Worm (Caenorhabditis elegans) whole organism, early embryonic: ENCODE results near the gene amdh-1.

Source experiments
- B0310.2 ChIP-seq: sonication (generic microtip); optimal IDR thresholded peaks from 2 replicates; lab custom pipeline; 2016; ENCODE audit warnings: mild to moderate bottlenecking, missing genetic modification characterization, missing compliant biosample characterization
- F13C5.2 ChIP-seq: sonication (generic microtip); optimal IDR thresholded peaks from 2 replicates; lab custom pipeline; 2017; ENCODE audit warnings: mild to moderate bottlenecking, missing genetic modification characterization, inconsistent platforms, missing compliant biosample characterization
- aly-1 ChIP-seq: sonication (generic microtip); optimal IDR thresholded peaks from 2 replicates; lab custom pipeline; 2016; ENCODE audit warnings: missing genetic modification characterization, missing compliant biosample characterization
- ama-1 ChIP-seq: fragments of 150-350 bp; optimal IDR thresholded peaks from 2 replicates; lab custom pipeline; 2014
- ceh-13 ChIP-seq: fragments of 200-800 bp; sonication (Bioruptor generic); optimal IDR thresholded peaks from 2 replicates; lab custom pipeline; 2018; ENCODE audit warnings: mild to moderate bottlenecking, missing genetic modification characterization, missing compliant biosample characterization
- ceh-36 ChIP-seq: sonication (generic microtip); optimal IDR thresholded peaks from 2 replicates; lab custom pipeline; 2016; ENCODE audit warnings: missing genetic modification characterization, inconsistent platforms, missing compliant biosample characterization
- ets-7 ChIP-seq: sonication (generic microtip); optimal IDR thresholded peaks from 2 replicates; lab custom pipeline; 2016; ENCODE audit warnings: missing genotype, missing genetic modification characterization, missing compliant biosample characterization
- flt-1 ChIP-seq: fragments of 200-800 bp; sonication (Bioruptor generic); IDR thresholded peaks from 2 replicates; pipeline ENCODE4 v1.3.6; 2022; ENCODE audit warnings: missing genetic modification characterization, missing compliant biosample characterization
- hmbx-1 ChIP-seq: sonication (generic microtip); optimal IDR thresholded peaks from 2 replicates; lab custom pipeline; 2016; ENCODE audit warnings: mild to moderate bottlenecking, missing genetic modification characterization, missing compliant biosample characterization
- hmg-4 ChIP-seq: fragments of 200-800 bp; sonication (Bioruptor generic); optimal IDR thresholded peaks from 2 replicates; lab custom pipeline; 2018; ENCODE audit warnings: mild to moderate bottlenecking, missing genetic modification characterization, missing compliant biosample characterization
- hnd-1 ChIP-seq: sonication (generic microtip); optimal IDR thresholded peaks from 2 replicates; lab custom pipeline; 2016; ENCODE audit warnings: missing genetic modification characterization, missing compliant biosample characterization
- pes-1 ChIP-seq: fragments of 200-800 bp; sonication (Bioruptor generic); IDR thresholded peaks from 2 replicates; pipeline ENCODE4 v1.3.6; 2022; ENCODE audit warnings: missing genetic modification reagents, missing genetic modification characterization, missing compliant biosample characterization
- scrt-1 ChIP-seq: fragments of 200-800 bp; sonication (Bioruptor generic); IDR thresholded peaks from 2 replicates; pipeline ENCODE4 v1.3.6; 2022; ENCODE audit warnings: missing genetic modification characterization, missing compliant biosample characterization
- sea-1 ChIP-seq: fragments of 200-800 bp; sonication (Bioruptor generic); conservative IDR thresholded peaks from 2 replicates; pipeline ENCODE4 v1.3.6; 2022; ENCODE audit warnings: missing genetic modification characterization, missing compliant biosample characterization
- tbx-11 ChIP-seq: fragments of 200-800 bp; sonication (Bioruptor generic); IDR thresholded peaks from 2 replicates; pipeline ENCODE4 v1.3.6; 2022; ENCODE audit warnings: missing genetic modification characterization, missing compliant biosample characterization
- tbx-37 ChIP-seq: fragments of 200-800 bp; sonication (Bioruptor generic); conservative IDR thresholded peaks from 2 replicates; pipeline ENCODE4 v1.3.6; 2022; ENCODE audit warnings: missing genetic modification reagents, missing genetic modification characterization, missing compliant biosample characterization
- tra-4 ChIP-seq: sonication (generic microtip); optimal IDR thresholded peaks from 2 replicates; lab custom pipeline; 2017; ENCODE audit warnings: missing genetic modification characterization, missing compliant biosample characterization

Gene amdh-1

DNA sequence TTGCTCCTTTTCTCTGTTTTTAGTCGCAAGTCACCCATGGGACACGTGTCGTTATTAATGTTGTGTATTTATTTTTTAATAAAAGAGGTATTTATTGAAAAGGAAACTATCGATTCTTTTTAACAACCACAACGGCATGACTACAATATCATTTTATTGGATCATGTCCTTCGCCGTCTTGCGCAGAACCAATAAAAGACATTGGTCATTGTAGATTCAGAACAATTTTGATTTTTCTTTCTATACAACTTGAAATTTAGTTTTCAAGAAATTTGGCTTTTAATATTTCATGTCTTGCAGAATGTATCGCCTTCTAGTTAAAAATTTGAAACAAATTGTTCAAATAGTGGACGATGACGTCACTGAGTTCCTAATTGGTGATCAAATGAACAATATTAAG, at the start of gene amdh-1:
TSS of gene amdh-1 (plus strand) at position 301 of the 400 bp plus-strand sequence.
- TF ChIP-seq B0310.2 (tag; lab: Kevin White, UChicago) (no peak), sea-1 (GFP tag; lab: Robert Waterston, UW) (no peak), tbx-11 (GFP tag; lab: Robert Waterston, UW) (no peak), F13C5.2 (no peak), hmbx-1 (tag; lab: Kevin White, UChicago) (no peak), tbx-37 (GFP tag; lab: Robert Waterston, UW) (no peak), ets-7 (tag; lab: Kevin White, UChicago) (no peak), aly-1 (tag; lab: Kevin White, UChicago) (no peak), pes-1 (GFP tag; lab: Robert Waterston, UW) (no peak), ceh-13 (no peak), ceh-36 (tag; lab: Kevin White, UChicago) (no peak), hmg-4 (GFP tag; lab: Kevin White, UChicago) (no peak), hnd-1 (tag; lab: Kevin White, UChicago) (no peak), tra-4 (tag; lab: Kevin White, UChicago) (no peak), ama-1 (no peak)

DNA sequence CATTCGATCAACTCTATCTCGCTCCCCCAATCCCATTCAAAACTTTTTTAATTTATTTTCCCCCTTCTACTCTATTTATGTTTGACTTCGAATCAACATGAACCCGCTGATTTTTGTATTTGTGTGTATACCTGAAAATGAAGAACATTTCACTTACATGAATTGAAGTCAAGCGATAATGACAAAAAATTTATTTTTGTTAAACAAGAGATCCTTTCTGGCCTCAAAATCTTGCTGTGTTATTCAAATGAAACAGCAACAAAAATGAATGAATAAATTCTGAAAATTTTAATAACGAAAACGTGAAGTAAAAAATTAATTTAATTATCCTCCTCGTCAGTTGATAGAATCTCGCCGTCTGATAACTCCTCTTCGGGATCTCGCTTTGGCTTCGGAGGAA, 49.2 kb upstream of the amdh-1 start:
- no peak for TF ChIP-seq ama-1
- TF ChIP-seq F13C5.2: no peak
- no peak for TF ChIP-seq hnd-1 (tag; lab: Kevin White, UChicago)
- no peak for TF ChIP-seq ceh-13
- TF ChIP-seq hmbx-1 (tag; lab: Kevin White, UChicago): no peak
- no peak for TF ChIP-seq aly-1 (tag; lab: Kevin White, UChicago)
- TF ChIP-seq ets-7 (tag; lab: Kevin White, UChicago): no peak
- no peak for TF ChIP-seq tbx-11 (GFP tag; lab: Robert Waterston, UW)

DNA sequence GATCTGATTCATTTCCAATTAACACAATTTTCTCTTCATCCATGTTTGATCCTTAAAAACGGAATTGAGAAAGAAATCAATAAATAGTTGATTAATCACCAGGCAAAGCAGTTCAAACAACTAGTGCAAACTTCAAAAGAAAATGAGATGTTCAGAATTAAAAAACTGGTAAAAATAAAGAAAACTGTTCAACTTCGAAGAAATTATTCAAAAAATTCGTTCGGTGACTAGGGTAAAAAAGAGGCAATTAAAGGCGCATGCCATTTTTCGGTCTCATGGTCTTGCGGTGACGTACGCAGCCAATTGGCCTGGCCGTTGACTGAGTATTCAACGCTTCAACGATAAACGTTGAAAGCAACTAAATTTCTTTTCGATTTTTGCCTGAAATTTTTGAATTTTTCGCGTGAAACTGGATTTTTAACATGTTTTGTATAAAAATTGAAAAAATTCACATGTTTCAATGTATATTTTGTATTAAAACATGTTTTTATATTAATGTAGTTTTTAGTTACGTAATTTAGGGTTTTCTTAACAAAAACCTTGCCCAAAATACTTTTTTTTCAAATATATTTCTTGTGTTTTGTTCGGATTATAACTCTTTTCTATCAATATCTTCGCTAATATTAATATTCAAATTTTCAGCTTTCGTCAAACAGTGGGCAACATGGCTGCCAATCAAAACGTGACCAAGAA, 45.3 kb upstream of the amdh-1 start, which contains the start of the genes sna-3 and rps-3:
TSS of gene sna-3 (minus strand) at position 51 of the 693 bp plus-strand sequence.
TSS of gene rps-3 (plus strand) at position 643 of the 693 bp plus-strand sequence.
- TF ChIP-seq flt-1: no peak
- no peak for TF ChIP-seq pes-1 (GFP tag; lab: Robert Waterston, UW)
- no peak for TF ChIP-seq ceh-13
- peak; percentile 10 for TF ChIP-seq F13C5.2
- no peak for TF ChIP-seq hmbx-1 (tag; lab: Kevin White, UChicago)
- no peak for TF ChIP-seq ceh-36 (tag; lab: Kevin White, UChicago)
- TF ChIP-seq tra-4 (tag; lab: Kevin White, UChicago): no peak

DNA sequence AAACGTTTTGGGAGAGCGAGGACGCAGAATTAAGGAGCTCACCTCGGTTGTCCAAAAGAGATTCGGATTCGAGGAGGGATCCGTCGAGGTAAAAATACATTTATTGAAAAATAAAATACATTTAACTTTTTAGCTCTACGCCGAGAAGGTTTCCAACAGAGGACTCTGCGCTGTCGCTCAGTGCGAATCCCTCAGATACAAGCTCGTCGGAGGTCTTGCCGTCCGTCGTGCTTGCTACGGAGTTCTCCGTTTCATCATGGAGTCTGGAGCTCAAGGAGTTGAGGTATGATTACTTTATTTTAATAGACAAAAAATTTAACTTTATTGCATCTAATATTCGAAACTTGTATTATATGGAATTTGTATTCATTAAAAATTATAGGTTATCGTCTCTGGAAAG, 44.6 kb upstream of the amdh-1 start:
- TF ChIP-seq ama-1 (no peak), tra-4 (tag; lab: Kevin White, UChicago) (no peak)

DNA sequence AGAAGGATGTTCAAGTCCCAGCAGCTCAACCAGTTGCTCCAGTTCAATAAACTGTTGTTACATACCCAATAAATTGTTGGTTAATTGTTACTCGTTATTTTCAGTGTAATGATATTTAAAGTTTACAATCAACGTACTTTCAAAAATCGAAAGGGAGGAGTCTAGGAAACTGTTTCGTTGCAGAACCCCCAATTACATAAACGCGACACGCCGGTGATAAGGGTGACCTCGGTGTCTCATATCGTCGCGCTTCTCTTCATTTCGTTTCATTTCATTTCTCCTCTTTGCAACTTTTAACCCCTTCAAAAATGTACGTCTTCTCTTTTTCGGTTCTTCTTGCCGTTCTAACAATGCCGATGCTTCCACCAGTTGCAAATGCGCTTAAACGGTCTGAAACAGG, 43.7 kb upstream of the amdh-1 start, which contains the start of gene C23G10.2:
TSS of gene C23G10.2 (plus strand) at position 184 of the 400 bp plus-strand sequence.
- no peak for TF ChIP-seq aly-1 (tag; lab: Kevin White, UChicago)
- TF ChIP-seq hnd-1 (tag; lab: Kevin White, UChicago): no peak

DNA sequence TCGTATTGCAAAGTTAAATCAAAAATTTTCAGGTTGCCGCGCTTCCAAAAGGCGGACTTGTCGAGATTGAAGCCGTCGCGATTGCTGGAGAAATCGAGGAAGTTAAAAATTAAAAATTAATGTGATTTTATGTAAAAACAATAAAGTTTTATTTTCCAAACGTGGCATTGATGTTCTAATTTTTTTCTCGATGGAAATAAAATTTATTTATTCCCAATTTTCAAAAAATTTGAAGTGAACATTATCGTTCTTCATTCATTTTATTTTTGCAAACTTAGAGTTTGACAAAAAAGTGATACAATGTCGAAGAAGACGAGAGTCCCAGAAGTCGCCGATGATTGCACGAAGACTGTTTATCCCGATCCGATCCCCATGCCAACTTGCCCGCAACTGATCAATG, 42.6 kb upstream of the amdh-1 start, which contains the start of gene C23G10.1:
TSS of gene C23G10.1 (plus strand) at position 301 of the 400 bp plus-strand sequence.
- TF ChIP-seq tbx-37 (GFP tag; lab: Robert Waterston, UW) (no peak), ceh-13 (no peak), tra-4 (tag; lab: Kevin White, UChicago) (no peak), ets-7 (tag; lab: Kevin White, UChicago) (no peak), F13C5.2 (no peak), ceh-36 (tag; lab: Kevin White, UChicago) (no peak), pes-1 (GFP tag; lab: Robert Waterston, UW) (no peak), hnd-1 (tag; lab: Kevin White, UChicago) (no peak), hmg-4 (GFP tag; lab: Kevin White, UChicago) (no peak), tbx-11 (GFP tag; lab: Robert Waterston, UW) (no peak)

DNA sequence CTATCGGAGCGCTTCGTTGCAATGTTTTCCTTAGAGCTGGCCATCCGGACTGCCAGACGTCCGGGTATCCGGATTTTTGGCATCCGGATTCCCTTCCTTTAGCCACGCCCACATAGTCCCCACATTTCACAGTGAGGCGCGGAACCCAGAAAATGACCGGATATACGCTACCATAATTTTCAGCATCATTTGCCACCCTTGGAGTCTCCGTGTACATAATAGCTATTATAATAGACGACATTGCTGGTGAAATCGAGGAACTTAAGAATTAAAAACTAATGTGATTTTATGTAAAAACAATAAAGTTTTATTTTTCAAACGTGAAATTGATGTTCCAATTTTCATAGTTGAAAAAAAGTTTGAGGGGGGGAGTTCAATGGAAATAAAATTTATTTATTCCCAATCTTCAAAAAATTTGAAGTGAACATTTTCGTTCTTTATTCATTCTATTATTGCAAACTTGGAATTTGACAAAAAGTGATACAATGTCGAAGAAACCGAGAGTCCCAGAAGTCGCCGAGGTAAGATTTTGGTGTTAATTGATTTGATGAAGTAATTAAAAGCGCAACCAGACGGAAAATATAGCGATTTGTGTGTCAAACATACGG, 41.3 kb upstream of the amdh-1 start:
- TF ChIP-seq tbx-11 (GFP tag; lab: Robert Waterston, UW) (no peak), ama-1 (no peak), B0310.2 (tag; lab: Kevin White, UChicago) (no peak), tbx-37 (GFP tag; lab: Robert Waterston, UW) (no peak), hnd-1 (tag; lab: Kevin White, UChicago) (no peak), hmbx-1 (tag; lab: Kevin White, UChicago) (no peak), aly-1 (tag; lab: Kevin White, UChicago) (no peak), hmg-4 (GFP tag; lab: Kevin White, UChicago) (no peak)

DNA sequence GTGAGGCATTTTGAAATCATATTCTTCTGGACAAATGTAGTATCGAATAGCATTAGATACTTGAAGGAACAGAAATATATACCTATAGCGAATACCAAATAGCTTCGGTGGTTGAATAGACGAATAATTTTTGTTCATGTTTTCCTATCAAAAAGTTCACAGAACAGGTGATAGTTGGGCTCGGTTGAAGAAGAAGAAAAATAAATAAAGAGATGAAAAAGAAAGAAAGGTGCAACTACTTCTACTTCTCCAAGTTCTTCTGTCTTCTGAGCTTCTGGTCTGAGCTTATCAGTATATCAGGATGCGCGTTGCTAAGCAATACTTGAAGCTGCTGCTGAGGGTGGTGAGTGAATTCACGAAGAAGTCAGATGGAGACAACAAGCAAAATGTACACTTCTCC, 37.7 kb upstream of the amdh-1 start, which contains the start of gene C23G10.10:
TSS of gene C23G10.10 (minus strand) at position 101 of the 400 bp plus-strand sequence.
- TF ChIP-seq ama-1: no peak
- TF ChIP-seq sea-1 (GFP tag; lab: Robert Waterston, UW): no peak
- no peak for TF ChIP-seq flt-1
- TF ChIP-seq tbx-37 (GFP tag; lab: Robert Waterston, UW): no peak
- no peak for TF ChIP-seq scrt-1 (GFP tag; lab: Robert Waterston, UW)
- no peak for TF ChIP-seq F13C5.2
- TF ChIP-seq ceh-13: no peak
- TF ChIP-seq hnd-1 (tag; lab: Kevin White, UChicago): no peak
- no peak for TF ChIP-seq ets-7 (tag; lab: Kevin White, UChicago)
